Worm (Caenorhabditis elegans) whole organism, mixed stage, embryonic: ENCODE data around the gene fbxa-182.

Source experiments
- ceh-83 ChIP-seq: fragments of 200-800 bp; sonication (Bioruptor generic); optimal IDR thresholded peaks from 2 replicates; lab custom pipeline; 2018; ENCODE audit warnings: mild to moderate bottlenecking, missing genetic modification characterization, missing compliant biosample characterization
- sptf-1 ChIP-seq: sonication (generic microtip); optimal IDR thresholded peaks from 2 replicates; lab custom pipeline; 2017; ENCODE audit warnings: mild to moderate bottlenecking, missing genetic modification characterization, moderate library complexity, missing compliant biosample characterization
- unc-62 ChIP-seq: fragments of 150-350 bp; optimal IDR thresholded peaks from 2 replicates; lab custom pipeline; 2014; ENCODE audit warnings: missing biosample characterization, missing genetic modification reagents, missing genetic modification characterization

ce11 chrII:2377751-2378150 lies 34.8 kb downstream of the fbxa-182 start, which contains the start of gene F16G10.6:
- TF ChIP-seq sptf-1 (tag; lab: Kevin White, UChicago) (no peak), unc-62 (GFP tag; lab: Kevin White, UChicago) (no peak), ceh-83 (GFP tag; lab: Kevin White, UChicago) (no peak)
